Fruit fly (Drosophila melanogaster): Measurements from ENCODE around the gene Duba.

dm6 chr3L:11625634-11626175 is 16.4 kb upstream of the Duba start, which contains the start of gene CG6083:
- TF ChIP-seq dl (GFP tag; optimal IDR thresholded peaks at IDR 0.05; ENCODE audit: insufficient read depth in 1 of 2, partially characterized antibody in 2 of 2) (no peak), Jra (GFP tag; optimal IDR thresholded peaks at IDR 0.05) (no peak), tai (GFP tag; optimal IDR thresholded peaks at IDR 0.05) (no peak), ey (GFP tag; optimal IDR thresholded peaks at IDR 0.05) (no peak), N (GFP tag; optimal IDR thresholded peaks at IDR 0.05) (no peak), jim (GFP tag; optimal IDR thresholded peaks at IDR 0.05) (no peak), Abd-B (GFP tag; optimal IDR thresholded peaks at IDR 0.05) (no peak)
